Fruit fly (Drosophila melanogaster) whole organism, pupa: Measurements from ENCODE around the gene CG3857.
A peak's percentile ranks its signal among the peaks of the same experiment; 100 is the strongest.

Experiments used
- CG13204 ChIP-seq: fragments of 200-800 bp; sonication (Bioruptor generic); optimal IDR thresholded peaks from 2 replicates; lab custom pipeline; 2018; ENCODE audit warnings: missing biosample characterization, mild to moderate bottlenecking, missing genetic modification characterization, moderate library complexity
- CG14655 ChIP-seq: fragments of 200-800 bp; sonication (Bioruptor generic); optimal IDR thresholded peaks from 3 replicates; lab custom pipeline; 2017; ENCODE audit warnings: mild to moderate bottlenecking, missing biosample characterization, missing genetic modification reagents, missing genetic modification characterization
- CG15710 ChIP-seq: fragments of 200-800 bp; sonication (Bioruptor generic); optimal IDR thresholded peaks from 2 replicates; lab custom pipeline; 2018; ENCODE audit warnings: missing biosample characterization, mild to moderate bottlenecking, missing genetic modification characterization, moderate library complexity
- CG34367 ChIP-seq: fragments of 200-800 bp; sonication (Bioruptor generic); optimal IDR thresholded peaks from 2 replicates; lab custom pipeline; 2018; ENCODE audit warnings: missing biosample characterization, mild to moderate bottlenecking, missing genetic modification characterization
- CG8301 ChIP-seq: fragments of 200-800 bp; sonication (Bioruptor generic); optimal IDR thresholded peaks from 2 replicates; lab custom pipeline; 2018; ENCODE audit warnings: missing biosample characterization, mild to moderate bottlenecking, missing genetic modification characterization
- CG9948 ChIP-seq: fragments of 200-800 bp; sonication (Bioruptor generic); optimal IDR thresholded peaks from 2 replicates; lab custom pipeline; 2018; ENCODE audit warnings: missing biosample characterization, mild to moderate bottlenecking, missing genetic modification characterization, moderate library complexity
- D1 ChIP-seq: fragments of 200-800 bp; sonication (Bioruptor generic); optimal IDR thresholded peaks from 2 replicates; lab custom pipeline; 2018; ENCODE audit warnings: missing biosample characterization, mild to moderate bottlenecking, missing genetic modification characterization, moderate library complexity
- EcR ChIP-seq: fragments of 200-800 bp; sonication (Bioruptor generic); optimal IDR thresholded peaks from 3 replicates; lab custom pipeline; 2019; ENCODE audit warnings: missing biosample characterization, missing genetic modification characterization, mild to moderate bottlenecking, moderate library complexity, missing genetic modification reagents
- Ets98B ChIP-seq: fragments of 200-800 bp; sonication (Bioruptor generic); IDR thresholded peaks from 2 replicates; pipeline ENCODE4 v1.3.6; 2022; ENCODE audit warnings: missing biosample characterization, missing genetic modification characterization
- Pif1A ChIP-seq: fragments of 200-800 bp; sonication (Bioruptor generic); optimal IDR thresholded peaks from 3 replicates; lab custom pipeline; 2016; ENCODE audit warnings: missing biosample characterization, missing genetic modification characterization
- rn ChIP-seq: fragments of 200-800 bp; sonication (Bioruptor generic); IDR thresholded peaks from 2 replicates; pipeline ENCODE4 v1.3.6; 2022; ENCODE audit warnings: missing biosample characterization, missing genetic modification characterization

- no peak for TF ChIP-seq CG15710 (tag; lab: Kevin White, UChicago)
- TF ChIP-seq CG34367 = no peak
- TF ChIP-seq D1 (tag; lab: Kevin White, UChicago) = no peak
- no peak for TF ChIP-seq Ets98B
- TF ChIP-seq CG13204 = no peak
- no peak for TF ChIP-seq rn (GFP tag; lab: Robert Waterston, UW)
- TF ChIP-seq EcR (GFP tag; lab: Kevin White, UChicago) = peak; percentile 49
- no peak for TF ChIP-seq CG9948 (tag; lab: Kevin White, UChicago)
- TF ChIP-seq CG8301 (tag; lab: Kevin White, UChicago) = no peak
- TF ChIP-seq CG14655 = no peak
- no peak for TF ChIP-seq Pif1A
Observed at dm6 chrX:1981723-1982122, 41.9 kb upstream of the CG3857 start.
